Fruit fly (Drosophila melanogaster) whole organism, prepupa: Measurements from ENCODE around the gene Pep.

Source experiments
- CG32006 ChIP-seq: fragments of 200-800 bp; sonication (Bioruptor generic); optimal IDR thresholded peaks from 3 replicates; lab custom pipeline; 2017; ENCODE audit warnings: missing biosample characterization, mild to moderate bottlenecking, missing genetic modification characterization
- CG34406 ChIP-seq: fragments of 200-800 bp; sonication (Bioruptor generic); optimal IDR thresholded peaks from 3 replicates; lab custom pipeline; 2016; ENCODE audit warnings: missing biosample characterization, missing genetic modification characterization
- CG7368 ChIP-seq: fragments of 200-800 bp; sonication (Bioruptor generic); optimal IDR thresholded peaks from 3 replicates; lab custom pipeline; 2016; ENCODE audit warnings: missing biosample characterization, missing genetic modification characterization
- CG8319 ChIP-seq: fragments of 200-800 bp; sonication (Bioruptor generic); optimal IDR thresholded peaks from 3 replicates; lab custom pipeline; 2016; ENCODE audit warnings: missing biosample characterization, missing genetic modification characterization
- Eip78C ChIP-seq: fragments of 200-800 bp; sonication (Bioruptor generic); peaks from one replicate; lab custom pipeline; 2016; ENCODE audit warnings: missing biosample characterization, missing genetic modification characterization
- Gug ChIP-seq: fragments of 200-800 bp; sonication (Bioruptor generic); IDR thresholded peaks from 2 replicates; pipeline ENCODE4 v1.3.6; 2022; ENCODE audit warnings: missing biosample characterization, missing genetic modification characterization
- Hr39 ChIP-seq: fragments of 200-800 bp; sonication (Bioruptor generic); optimal IDR thresholded peaks from 2 replicates; lab custom pipeline; 2016; ENCODE audit warnings: missing biosample characterization, missing genetic modification characterization
- Lpt ChIP-seq: fragments of 200-800 bp; sonication (Bioruptor generic); optimal IDR thresholded peaks from 3 replicates; lab custom pipeline; 2016; ENCODE audit warnings: missing biosample characterization, missing genetic modification characterization
- Sox102F ChIP-seq: fragments of 200-800 bp; sonication (Bioruptor generic); optimal IDR thresholded peaks from 2 replicates; lab custom pipeline; 2016; ENCODE audit warnings: missing biosample characterization, mild to moderate bottlenecking, missing genetic modification characterization
- Sox15 ChIP-seq: fragments of 200-800 bp; sonication (Bioruptor generic); optimal IDR thresholded peaks from 3 replicates; lab custom pipeline; 2016; ENCODE audit warnings: missing biosample characterization, missing genetic modification characterization
- dsx ChIP-seq: fragments of 200-800 bp; optimal IDR thresholded peaks from 3 replicates; lab custom pipeline; 2019; ENCODE audit warnings: missing biosample characterization, mild to moderate bottlenecking, missing genetic modification characterization, moderate library complexity; ENCODE audit not compliant: poor library complexity, severe bottlenecking

dm6 chr3L:17590455-17591216 is 54.2 kb downstream of the Pep start:
- peak; percentile 78 for TF ChIP-seq dsx (GFP tag; lab: Kevin White, UChicago)
- TF ChIP-seq Sox15 = no peak
- no peak for TF ChIP-seq CG34406 (GFP tag; lab: Kevin White, UChicago)
- TF ChIP-seq Eip78C (GFP tag; lab: Kevin White, UChicago) = no peak
- peak; percentile 14 for TF ChIP-seq CG7368
- no peak for TF ChIP-seq Hr39 (GFP tag; lab: Kevin White, UChicago)
- no peak for TF ChIP-seq Gug (GFP tag; lab: Robert Waterston, UW)
- no peak for TF ChIP-seq CG32006 (GFP tag; lab: Kevin White, UChicago)
- peak; percentile 69 for TF ChIP-seq Lpt
- TF ChIP-seq Sox102F (GFP tag; lab: Kevin White, UChicago) = no peak
- TF ChIP-seq CG8319 (GFP tag; lab: Kevin White, UChicago) = no peak
